Worm (Caenorhabditis elegans) whole organism, midembryonic: ENCODE data around the gene clec-181.

Source experiments
- T22C8.4 ChIP-seq: fragments of 200-800 bp; sonication (Bioruptor generic); IDR thresholded peaks from 2 replicates; pipeline ENCODE4 v1.3.6; 2022; ENCODE audit warnings: missing genetic modification characterization, missing compliant biosample characterization
- cog-1 ChIP-seq: sonication (generic microtip); optimal IDR thresholded peaks from 2 replicates; lab custom pipeline; 2016; ENCODE audit warnings: missing genetic modification characterization, missing compliant biosample characterization
- flt-1 ChIP-seq: fragments of 200-800 bp; sonication (Bioruptor generic); IDR thresholded peaks from 2 replicates; pipeline ENCODE4 v1.3.6; 2022; ENCODE audit warnings: missing genetic modification characterization, missing compliant biosample characterization
- klf-2 ChIP-seq: fragments of 200-800 bp; sonication (Bioruptor generic); conservative IDR thresholded peaks from 2 replicates; pipeline ENCODE4 v1.3.6; 2022; ENCODE audit warnings: missing genetic modification reagents, missing genetic modification characterization, missing compliant biosample characterization
- med-1 ChIP-seq: sonication (generic microtip); optimal IDR thresholded peaks from 2 replicates; lab custom pipeline; 2017; ENCODE audit warnings: missing genetic modification characterization, mild to moderate bottlenecking, missing compliant biosample characterization, antibody characterized with exemption, missing genetic modification reagents; ENCODE audit not compliant: insufficient read depth
- ref-1 ChIP-seq: fragments of 200-800 bp; sonication (Bioruptor generic); conservative IDR thresholded peaks from 2 replicates; pipeline ENCODE4 v1.3.6; 2022; ENCODE audit warnings: missing genetic modification reagents, missing genetic modification characterization, missing compliant biosample characterization
- tab-1 ChIP-seq: fragments of 200-800 bp; sonication (Bioruptor generic); IDR thresholded peaks from 2 replicates; pipeline ENCODE4 v1.3.6; 2022; ENCODE audit warnings: missing genetic modification characterization, missing compliant biosample characterization
- ztf-23 ChIP-seq: fragments of 200-800 bp; sonication (Bioruptor generic); IDR thresholded peaks from 2 replicates; pipeline ENCODE4 v1.3.6; 2022; ENCODE audit warnings: missing genetic modification reagents, missing genetic modification characterization, missing compliant biosample characterization
- ztf-29 ChIP-seq: fragments of 200-800 bp; sonication (Bioruptor generic); IDR thresholded peaks from 2 replicates; pipeline ENCODE4 v1.3.6; 2022; ENCODE audit warnings: missing genetic modification reagents, missing genetic modification characterization, missing compliant biosample characterization

DNA sequence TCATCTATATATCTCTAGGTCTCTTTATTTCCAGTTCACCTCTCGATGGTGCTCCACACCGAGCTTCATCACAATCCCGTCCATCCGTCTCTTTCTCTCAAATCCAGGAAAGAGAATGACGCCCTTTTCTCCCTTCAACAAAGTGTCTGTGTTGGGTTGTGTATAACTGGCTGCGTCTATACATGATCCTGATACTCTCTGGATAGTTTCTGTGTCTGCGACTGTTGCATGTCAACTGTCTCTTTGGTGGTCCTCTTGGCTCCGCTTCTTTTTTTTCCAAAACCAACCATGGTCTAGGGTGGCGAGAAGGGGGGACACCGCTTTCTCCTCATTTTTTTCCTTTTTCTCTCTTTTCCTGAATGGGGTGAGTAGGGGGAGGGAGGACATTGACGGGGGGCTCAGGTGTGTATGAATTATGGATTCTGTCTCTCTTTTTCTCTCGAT, 33.8 kb downstream of the clec-181 start:
- TF ChIP-seq cog-1 (tag; lab: Kevin White, UChicago): no peak
- TF ChIP-seq med-1 (GFP tag; lab: Kevin White, UChicago): no peak
- no peak for TF ChIP-seq ztf-29 (GFP tag; lab: Robert Waterston, UW)
- TF ChIP-seq flt-1 (GFP tag; lab: Robert Waterston, UW): 0 out of 2 replicates have a peak, but pooled peaks have one; percentile 5
- no peak for TF ChIP-seq ref-1
- no peak for TF ChIP-seq klf-2 (GFP tag; lab: Robert Waterston, UW)
- 0 out of 2 replicates have a peak, but pooled peaks have one; percentile 43 for TF ChIP-seq ztf-23
- TF ChIP-seq tab-1 (GFP tag; lab: Robert Waterston, UW): no peak
- TF ChIP-seq T22C8.4 (GFP tag; lab: Robert Waterston, UW): no peak
